Fruit fly (Drosophila melanogaster): ENCODE data around the gene CG15443.
A peak's percentile ranks its signal among the peaks of the same experiment; 100 is the strongest.

Gene CG15443

dm6 chr2L:4448582-4449016 lies 14.6 kb downstream of the CG15443 start, which contains the start of gene MFS18 (continued):
- TF ChIP-seq HLH54F (GFP tag; optimal IDR thresholded peaks at IDR 0.05), result peak; percentile 88
- peak; percentile 99 for TF ChIP-seq wor (GFP tag; IDR thresholded peaks at IDR 0.05)
- TF ChIP-seq knrl (GFP tag; IDR thresholded peaks at IDR 0.05; ENCODE audit: partially characterized antibody), result no peak; the same call in 2 of the 3 replicates
- TF ChIP-seq ro (GFP tag; IDR thresholded peaks at IDR 0.05), result peak; percentile 98
- TF ChIP-seq grn (GFP tag; optimal IDR thresholded peaks at IDR 0.05), result peak; percentile 74
- TF ChIP-seq p53 (GFP tag; optimal IDR thresholded peaks at IDR 0.05), result peak; percentile 15
- peak; percentile 99 for TF ChIP-seq Fer3 (tag; optimal IDR thresholded peaks at IDR 0.05)
- TF ChIP-seq Ets65A (GFP tag), result peak; percentile 98
- peak; percentile 99 for TF ChIP-seq CG10979 (tag; optimal IDR thresholded peaks at IDR 0.05)
- TF ChIP-seq ERR (GFP tag; optimal IDR thresholded peaks at IDR 0.05), result peak; percentile 57
- TF ChIP-seq br (optimal IDR thresholded peaks at IDR 0.05), result no peak
- TF ChIP-seq ase (GFP tag; IDR thresholded peaks at IDR 0.05), result peak; percentile 99
- peak; percentile 95 for TF ChIP-seq CG4820 (GFP tag; optimal IDR thresholded peaks at IDR 0.05)
- TF ChIP-seq Xrp1 (GFP tag; IDR thresholded peaks at IDR 0.05), result peak; percentile 100
- TF ChIP-seq eve (GFP tag; optimal IDR thresholded peaks at IDR 0.05), result no peak
- peak; percentile 98 for TF ChIP-seq ken (GFP tag; IDR thresholded peaks at IDR 0.05)
- TF ChIP-seq Trl (optimal IDR thresholded peaks at IDR 0.05), result no peak
- peak; percentile 79 for TF ChIP-seq Trl (GFP tag; optimal IDR thresholded peaks at IDR 0.05)
- peak; percentile 95 for TF ChIP-seq CG15269 (tag; optimal IDR thresholded peaks at IDR 0.05)
- peak; percentile 57 for TF ChIP-seq CG10431 (GFP tag; optimal IDR thresholded peaks at IDR 0.05)
- TF ChIP-seq CG7745 (tag; optimal IDR thresholded peaks at IDR 0.05), result peak; percentile 43
- peak; percentile 97 for TF ChIP-seq CG15011 (GFP tag; optimal IDR thresholded peaks at IDR 0.05)
- TF ChIP-seq peb (GFP tag; IDR thresholded peaks at IDR 0.05), result peak; percentile 99
- peak; percentile 92 for TF ChIP-seq CG18619 (GFP tag; optimal IDR thresholded peaks at IDR 0.05)
- TF ChIP-seq Atf6 (GFP tag; IDR thresholded peaks at IDR 0.05), result peak; percentile 99
- TF ChIP-seq sr (GFP tag; IDR thresholded peaks at IDR 0.05), result peak; percentile 95
- peak; percentile 73 for TF ChIP-seq gcm2 (GFP tag; optimal IDR thresholded peaks at IDR 0.05)
- peak; percentile 48 for TF ChIP-seq Sry-δ (GFP tag; optimal IDR thresholded peaks at IDR 0.05)
- peak; percentile 93 for TF ChIP-seq CG16815 (GFP tag; optimal IDR thresholded peaks at IDR 0.05)
- TF ChIP-seq CG12769 (tag; optimal IDR thresholded peaks at IDR 0.05), result no peak
- TF ChIP-seq CG11085 (GFP tag; IDR thresholded peaks at IDR 0.05), result peak; percentile 98
- TF ChIP-seq GATAe (GFP tag; conservative IDR thresholded peaks at IDR 0.05), result peak; percentile 97
- peak; percentile 98 for TF ChIP-seq Dbx (GFP tag; IDR thresholded peaks at IDR 0.05)
- TF ChIP-seq twi (tag; optimal IDR thresholded peaks at IDR 0.05), result peak; percentile 70
- TF ChIP-seq CG1024 (GFP tag; IDR thresholded peaks at IDR 0.05), result peak; percentile 96
- TF ChIP-seq Rfx (GFP tag; IDR thresholded peaks at IDR 0.05), result peak; percentile 98
- TF ChIP-seq slbo (GFP tag; IDR thresholded peaks at IDR 0.05), result peak; percentile 99
- TF ChIP-seq CG43689 (GFP tag; IDR thresholded peaks at IDR 0.05), result peak; percentile 96
- peak; percentile 98 for TF ChIP-seq bcd (GFP tag; optimal IDR thresholded peaks at IDR 0.05)
- TF ChIP-seq rib (GFP tag; IDR thresholded peaks at IDR 0.05), result peak; percentile 97
- peak; percentile 97 for TF ChIP-seq dati (GFP tag; IDR thresholded peaks at IDR 0.05)
- TF ChIP-seq pum (GFP tag; optimal IDR thresholded peaks at IDR 0.05), result peak; percentile 80
- peak; percentile 97 for TF ChIP-seq CG9215 (GFP tag; IDR thresholded peaks at IDR 0.05)
- TF ChIP-seq Vsx1 (GFP tag; optimal IDR thresholded peaks at IDR 0.05), result no peak
- no peak for TF ChIP-seq hth (optimal IDR thresholded peaks at IDR 0.05)
- TF ChIP-seq CG1529 (GFP tag; optimal IDR thresholded peaks at IDR 0.05), result peak; percentile 92
- peak; percentile 92 for TF ChIP-seq kah (GFP tag; optimal IDR thresholded peaks at IDR 0.05)
- peak; percentile 97 for TF ChIP-seq CG6175 (GFP tag; IDR thresholded peaks at IDR 0.05)
- peak; percentile 99 for TF ChIP-seq CG32772 (GFP tag; IDR thresholded peaks at IDR 0.05)
- peak; percentile 95 for TF ChIP-seq Oli (tag; optimal IDR thresholded peaks at IDR 0.05)
- TF ChIP-seq CG12104 (GFP tag; optimal IDR thresholded peaks at IDR 0.05), result peak; percentile 94
- TF ChIP-seq dpn (GFP tag; optimal IDR thresholded peaks at IDR 0.05), result peak; percentile 97 to 98
- TF ChIP-seq bigmax (GFP tag; optimal IDR thresholded peaks at IDR 0.05), result peak; percentile 75
- no peak for TF ChIP-seq fru (optimal IDR thresholded peaks at IDR 0.05)

Data from whole organism, embryonic.